Worm (Caenorhabditis elegans) whole organism, L4 larva: ENCODE measurements around the gene usp-46.

Experiments
- F10B5.3 ChIP-seq: sonication (generic microtip); optimal IDR thresholded peaks from 2 replicates; lab custom pipeline; 2016; ENCODE audit warnings: mild to moderate bottlenecking, missing genetic modification characterization, missing compliant biosample characterization
- F44E2.7 ChIP-seq: fragments of 200-800 bp; sonication (Bioruptor generic); IDR thresholded peaks from 2 replicates; pipeline ENCODE4 v2.1.2; 2022; ENCODE audit warnings: missing genetic modification characterization, missing compliant biosample characterization
- F49E8.2 ChIP-seq: sonication (generic microtip); optimal IDR thresholded peaks from 2 replicates; lab custom pipeline; 2016; ENCODE audit warnings: missing compliant biosample characterization, mild to moderate bottlenecking, missing genetic modification characterization, borderline replicate concordance
- R02D3.7 ChIP-seq: fragments of 150-350 bp; sonication (generic microtip); optimal IDR thresholded peaks from 3 replicates; lab custom pipeline; 2014; ENCODE audit warnings: missing biosample characterization, missing genetic modification characterization
- Y105C5A.15 ChIP-seq: fragments of 200-800 bp; sonication (Bioruptor generic); IDR thresholded peaks from 2 replicates; pipeline ENCODE4 v1.3.6; 2022; ENCODE audit warnings: missing genetic modification characterization, missing compliant biosample characterization
- Y48G9A.11 ChIP-seq: fragments of 200-800 bp; sonication (Bioruptor generic); IDR thresholded peaks from 2 replicates; pipeline ENCODE4 v1.3.6; 2022; ENCODE audit warnings: missing genetic modification reagents, missing genetic modification characterization, missing compliant biosample characterization
- Y75B8A.6 ChIP-seq: fragments of 200-800 bp; sonication (Bioruptor generic); IDR thresholded peaks from 2 replicates; pipeline ENCODE4 v1.3.6; 2022; ENCODE audit warnings: missing genetic modification reagents, missing genetic modification characterization, missing compliant biosample characterization
- ZK546.5 ChIP-seq, 2 experiments: sonication (generic microtip); optimal IDR thresholded peaks; 2 replicates each; lab custom pipeline; 2017; ENCODE audit warnings: missing biosample characterization in 2 of 2, missing genetic modification characterization in 2 of 2
- ama-1 ChIP-seq: fragments of 150-350 bp; optimal IDR thresholded peaks from 2 replicates; lab custom pipeline; 2014; ENCODE audit warnings: inconsistent platforms, mixed read lengths
- ceh-28 ChIP-seq: fragments of 150-350 bp; optimal IDR thresholded peaks from 2 replicates; lab custom pipeline; 2014; ENCODE audit warnings: missing biosample characterization, missing genetic modification reagents, missing genetic modification characterization
- ceh-32 ChIP-seq: sonication (generic microtip); optimal IDR thresholded peaks from 2 replicates; lab custom pipeline; 2016; ENCODE audit warnings: mild to moderate bottlenecking, missing genetic modification characterization, missing compliant biosample characterization; ENCODE audit not compliant: poor library complexity
- ceh-82 ChIP-seq: sonication (generic microtip); optimal IDR thresholded peaks from 2 replicates; lab custom pipeline; 2017; ENCODE audit warnings: missing biosample characterization, missing genetic modification characterization
- cey-2 ChIP-seq: sonication (generic microtip); optimal IDR thresholded peaks from 3 replicates; lab custom pipeline; 2017; ENCODE audit warnings: missing genetic modification characterization, mild to moderate bottlenecking, missing compliant biosample characterization, antibody characterized with exemption, borderline replicate concordance; ENCODE audit not compliant: insufficient read depth
- daf-12 ChIP-seq: fragments of 150-350 bp; optimal IDR thresholded peaks from 2 replicates; lab custom pipeline; 2014; ENCODE audit warnings: missing biosample characterization, missing genetic modification reagents, missing genetic modification characterization
- daf-19 ChIP-seq: fragments of 200-800 bp; sonication (Bioruptor generic); conservative IDR thresholded peaks from 2 replicates; pipeline ENCODE4 v1.3.6; 2022; ENCODE audit warnings: missing genetic modification characterization, missing compliant biosample characterization
- daf-8 ChIP-seq: fragments of 200-800 bp; sonication (Bioruptor generic); IDR thresholded peaks from 2 replicates; pipeline ENCODE4 v1.3.6; 2022; ENCODE audit warnings: missing genetic modification characterization, missing compliant biosample characterization
- dmd-9 ChIP-seq: fragments of 200-800 bp; sonication (Bioruptor generic); IDR thresholded peaks from 2 replicates; pipeline ENCODE4 v1.3.6; 2022; ENCODE audit warnings: missing genetic modification reagents, missing genetic modification characterization, missing compliant biosample characterization
- dve-1 ChIP-seq: sonication (generic microtip); optimal IDR thresholded peaks from 2 replicates; lab custom pipeline; 2017; ENCODE audit warnings: antibody characterized with exemption, mild to moderate bottlenecking, missing genetic modification characterization, missing compliant biosample characterization; ENCODE audit not compliant: insufficient read depth
- gei-8 ChIP-seq: fragments of 200-800 bp; sonication (Bioruptor generic); optimal IDR thresholded peaks from 2 replicates; lab custom pipeline; 2018; ENCODE audit warnings: mild to moderate bottlenecking, missing genetic modification characterization, missing compliant biosample characterization
- hif-1 ChIP-seq, 2 experiments: sonication (generic microtip); optimal IDR thresholded peaks; 2 replicates each; lab custom pipeline; 2016 to 2017; ENCODE audit warnings: missing compliant biosample characterization in 2 of 2, missing genetic modification characterization in 2 of 2, missing genetic modification reagents in 2 of 2, missing genotype in 2 of 2, mild to moderate bottlenecking in 1 of 2
- hlh-30 ChIP-seq: sonication (generic microtip); optimal IDR thresholded peaks from 2 replicates; lab custom pipeline; 2017; ENCODE audit warnings: antibody characterized with exemption, mild to moderate bottlenecking, missing genetic modification characterization, missing compliant biosample characterization; ENCODE audit not compliant: insufficient read depth
- lin-1 ChIP-seq: fragments of 200-800 bp; sonication (Bioruptor generic); IDR thresholded peaks from 2 replicates; pipeline ENCODE4 v1.3.6; 2022; ENCODE audit warnings: missing genetic modification reagents, missing genetic modification characterization, missing compliant biosample characterization
- lin-15B ChIP-seq: fragments of 150-350 bp; sonication (generic microtip); optimal IDR thresholded peaks from 3 replicates; lab custom pipeline; 2014; ENCODE audit warnings: missing biosample characterization, missing genetic modification characterization
- lin-38 ChIP-seq: fragments of 200-800 bp; sonication (Bioruptor generic); IDR thresholded peaks from 2 replicates; pipeline ENCODE4 v1.3.6; 2022; ENCODE audit warnings: missing genetic modification reagents, missing genetic modification characterization, missing compliant biosample characterization
- lin-39 ChIP-seq: fragments of 150-350 bp; optimal IDR thresholded peaks from 2 replicates; lab custom pipeline; 2014; ENCODE audit warnings: missing biosample characterization, missing genetic modification reagents, missing genetic modification characterization
- lir-3 ChIP-seq: sonication (generic microtip); optimal IDR thresholded peaks from 2 replicates; lab custom pipeline; 2016; ENCODE audit warnings: mild to moderate bottlenecking, missing genetic modification characterization, missing compliant biosample characterization
- madf-9 ChIP-seq: fragments of 200-800 bp; sonication (Bioruptor generic); conservative IDR thresholded peaks from 2 replicates; pipeline ENCODE4 v1.3.6; 2022; ENCODE audit warnings: missing genetic modification reagents, missing genetic modification characterization, missing compliant biosample characterization
- mdl-1 ChIP-seq, 2 experiments: fragments of 150-350 bp in 1 of 2; sonication (generic microtip) in 1 of 2; optimal IDR thresholded peaks; 2 replicates each; lab custom pipeline; 2014 to 2017; ENCODE audit warnings: missing biosample characterization in 2 of 2, missing genetic modification characterization in 2 of 2
- mes-2 ChIP-seq: sonication (generic microtip); optimal IDR thresholded peaks from 2 replicates; lab custom pipeline; 2016; ENCODE audit warnings: missing genotype, mild to moderate bottlenecking, missing genetic modification characterization, missing compliant biosample characterization; ENCODE audit not compliant: poor library complexity, severe bottlenecking
- nhr-102 ChIP-seq: sonication (generic microtip); optimal IDR thresholded peaks from 2 replicates; lab custom pipeline; 2016; ENCODE audit warnings: mild to moderate bottlenecking, missing genetic modification characterization, moderate library complexity, missing compliant biosample characterization
- nhr-111 ChIP-seq: fragments of 200-800 bp; sonication (Bioruptor generic); optimal IDR thresholded peaks from 2 replicates; lab custom pipeline; 2018; ENCODE audit warnings: mild to moderate bottlenecking, missing genetic modification characterization, missing compliant biosample characterization
- nhr-237 ChIP-seq: sonication (generic microtip); optimal IDR thresholded peaks from 2 replicates; lab custom pipeline; 2017; ENCODE audit warnings: missing biosample characterization, missing genetic modification characterization
- nhr-28 ChIP-seq: fragments of 150-350 bp; optimal IDR thresholded peaks from 2 replicates; lab custom pipeline; 2014; ENCODE audit warnings: missing biosample characterization, missing genetic modification characterization
- nhr-48 ChIP-seq: sonication (generic microtip); optimal IDR thresholded peaks from 2 replicates; lab custom pipeline; 2016; ENCODE audit warnings: mild to moderate bottlenecking, missing genetic modification characterization, missing compliant biosample characterization
- nhr-6 ChIP-seq: fragments of 150-350 bp; optimal IDR thresholded peaks from 2 replicates; lab custom pipeline; 2014; ENCODE audit warnings: missing biosample characterization, missing genetic modification characterization
- pha-4 ChIP-seq, 2 experiments: fragments of 150-350 bp in 1 of 2; fragments of 200-800 bp in 1 of 2; sonication (Bioruptor generic) in 1 of 2; IDR thresholded peaks in 1 of 2; optimal IDR thresholded peaks in 1 of 2; 2 replicates each; pipeline versions ENCODE4 v1.3.6 to Lab custom; 2014 to 2022; ENCODE audit warnings: missing genetic modification characterization in 2 of 2, missing genetic modification reagents in 2 of 2, missing biosample characterization in 1 of 2, missing compliant biosample characterization in 1 of 2
- pqm-1 ChIP-seq: sonication (generic microtip); optimal IDR thresholded peaks from 2 replicates; lab custom pipeline; 2017; ENCODE audit warnings: missing biosample characterization, missing genetic modification characterization
- saeg-2 ChIP-seq: fragments of 200-800 bp; sonication (Bioruptor generic); IDR thresholded peaks from 2 replicates; pipeline ENCODE4 v1.3.6; 2022; ENCODE audit warnings: missing genetic modification reagents, missing genetic modification characterization, missing compliant biosample characterization
- snpc-1.2 ChIP-seq: fragments of 200-800 bp; sonication (Bioruptor generic); IDR thresholded peaks from 2 replicates; pipeline ENCODE4 v1.3.6; 2022; ENCODE audit warnings: missing genetic modification reagents, missing genetic modification characterization, missing compliant biosample characterization
- spr-1 ChIP-seq: sonication (generic microtip); optimal IDR thresholded peaks from 2 replicates; lab custom pipeline; 2016; ENCODE audit warnings: mild to moderate bottlenecking, missing genetic modification characterization, missing compliant biosample characterization
- spr-3 ChIP-seq: fragments of 200-800 bp; sonication (Bioruptor generic); optimal IDR thresholded peaks from 2 replicates; lab custom pipeline; 2018; ENCODE audit warnings: mild to moderate bottlenecking, missing genetic modification characterization, missing compliant biosample characterization
- tra-1 ChIP-seq: fragments of 200-800 bp; sonication (Bioruptor generic); IDR thresholded peaks from 2 replicates; pipeline ENCODE4 v1.3.6; 2022; ENCODE audit warnings: missing genetic modification reagents, missing genetic modification characterization, missing compliant biosample characterization
- unc-130 ChIP-seq: sonication (generic microtip); optimal IDR thresholded peaks from 2 replicates; lab custom pipeline; 2016; ENCODE audit warnings: missing genetic modification reagents, missing genetic modification characterization, missing compliant biosample characterization
- unc-62 ChIP-seq, 3 experiments: fragments of 150-350 bp in 1 of 3; sonication (generic microtip); optimal IDR thresholded peaks in 2 of 3; peaks in 1 of 3; 1 replicate in 1 of 3; 2 replicates in 2 of 3; lab custom pipeline; 2014 to 2017; ENCODE audit warnings: missing biosample characterization in 3 of 3, missing genetic modification characterization in 3 of 3, missing genetic modification reagents in 3 of 3, missing genotype in 1 of 3
- vab-7 ChIP-seq: fragments of 200-800 bp; sonication (Bioruptor generic); IDR thresholded peaks from 2 replicates; pipeline ENCODE4 v1.3.6; 2022; ENCODE audit warnings: missing genetic modification reagents, missing genetic modification characterization, missing compliant biosample characterization
- zip-11 ChIP-seq: fragments of 200-800 bp; sonication (Bioruptor generic); IDR thresholded peaks from 2 replicates; pipeline ENCODE4 v1.3.6; 2022; ENCODE audit warnings: missing genetic modification characterization, missing compliant biosample characterization
- zip-2 ChIP-seq: fragments of 150-350 bp; optimal IDR thresholded peaks from 2 replicates; lab custom pipeline; 2014; ENCODE audit warnings: missing biosample characterization, missing genetic modification characterization
- ztf-11 ChIP-seq: fragments of 150-350 bp; optimal IDR thresholded peaks from 2 replicates; lab custom pipeline; 2014; ENCODE audit warnings: missing biosample characterization, missing genetic modification characterization

The usp-46 gene

DNA sequence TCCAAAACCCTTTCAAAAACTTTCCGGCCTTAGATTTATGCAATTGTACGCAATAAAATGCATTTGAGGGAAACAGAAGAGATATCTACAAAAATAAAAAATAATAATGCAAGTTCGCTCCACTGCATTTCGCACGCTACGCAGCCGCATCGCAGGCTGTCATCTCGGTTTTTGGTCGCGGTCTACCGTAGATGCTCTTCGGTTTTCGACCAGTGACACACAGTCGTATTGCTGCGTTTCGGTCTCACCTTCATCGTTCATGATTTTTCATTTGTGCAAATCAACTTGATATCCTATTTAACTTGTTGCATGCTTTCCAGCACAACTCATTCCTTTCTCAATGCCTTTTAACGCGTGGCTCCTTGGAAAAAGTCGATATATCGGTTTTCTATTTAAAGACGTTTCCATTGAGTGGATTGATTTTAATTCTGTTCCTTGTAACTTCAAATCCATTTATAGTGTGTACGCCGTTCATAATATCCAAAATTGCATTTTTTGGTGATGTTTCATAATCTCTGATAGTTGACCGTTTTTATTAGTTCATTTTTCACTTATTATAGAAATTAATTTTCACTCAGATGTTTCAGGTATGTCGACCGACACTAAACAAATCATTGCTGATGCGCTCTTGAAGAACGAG lies 4.4 kb downstream of the usp-46 start, which contains the start of gene vha-1 (continued):
- TF ChIP-seq Y48G9A.11 (no peak), gei-8 (GFP tag; lab: Kevin White, UChicago) (no peak), zip-2 (no peak), cey-2 (tag; lab: Kevin White, UChicago) (no peak), lir-3 (tag; lab: Kevin White, UChicago) (no peak), F44E2.7 (GFP tag; lab: Robert Waterston, UW) (no peak), lin-1 (GFP tag; lab: Robert Waterston, UW) (peak; percentile 80), ceh-32 (tag; lab: Kevin White, UChicago) (no peak), lin-39 (no peak), nhr-111 (GFP tag; lab: Kevin White, UChicago) (no peak), mdl-1 (tag; optimal IDR thresholded peaks at IDR 0.05; lab: Kevin White, UChicago) (peak; percentile 4 to 70), daf-8 (no peak), spr-1 (tag; lab: Kevin White, UChicago) (peak; percentile 64), pha-4 (GFP tag; IDR thresholded peaks at IDR 0.05; lab: Robert Waterston, UW) (peak; percentile 60; the same call in 1 of the 2 replicates), pha-4 (tag; optimal IDR thresholded peaks at IDR 0.05; lab: Kevin White, UChicago) (no peak), ceh-28 (tag; lab: Kevin White, UChicago) (no peak), unc-130 (peak; percentile 2), ceh-82 (tag; lab: Kevin White, UChicago) (no peak), mes-2 (tag; lab: Kevin White, UChicago) (peak; percentile 91), lin-15B (tag; lab: Kevin White, UChicago) (peak; percentile 40), spr-3 (GFP tag; lab: Kevin White, UChicago) (no peak), hif-1 (tag; optimal IDR thresholded peaks at IDR 0.05; lab: Kevin White, UChicago) (peak in 1 of 2 experiments; percentile 58), dve-1 (tag; lab: Kevin White, UChicago) (peak; percentile 94), nhr-28 (peak; percentile 92), tra-1 (GFP tag; lab: Robert Waterston, UW) (0 out of 2 replicates have a peak, but pooled peaks have one; percentile 46), R02D3.7 (tag; lab: Kevin White, UChicago) (no peak), nhr-48 (peak; percentile 40), pqm-1 (peak; percentile 75), saeg-2 (no peak), Y75B8A.6 (GFP tag; lab: Robert Waterston, UW) (no peak), madf-9 (GFP tag; lab: Robert Waterston, UW) (peak; percentile 69; the same call in 1 of the 2 replicates), hlh-30 (tag; lab: Kevin White, UChicago) (peak; percentile 70), daf-12 (tag; lab: Kevin White, UChicago) (no peak), F49E8.2 (tag; lab: Kevin White, UChicago) (no peak), unc-62 (GFP tag; optimal IDR thresholded peaks at IDR 0.05 in 1 of 2; lab: Kevin White, UChicago) (peak in 1 of 2 experiments; percentile 95), unc-62 (tag; optimal IDR thresholded peaks at IDR 0.05; lab: Kevin White, UChicago) (no peak), ama-1 (lab: Kevin White, UChicago) (peak; percentile 87), F10B5.3 (tag; lab: Kevin White, UChicago) (no peak), nhr-6 (tag; lab: Kevin White, UChicago) (peak; percentile 89), daf-19 (GFP tag; lab: Robert Waterston, UW) (no peak), zip-11 (GFP tag; lab: Robert Waterston, UW) (no peak), nhr-102 (tag; lab: Kevin White, UChicago) (peak; percentile 63), ztf-11 (tag; lab: Kevin White, UChicago) (no peak), snpc-1.2 (GFP tag; lab: Robert Waterston, UW) (no peak), dmd-9 (GFP tag; lab: Robert Waterston, UW) (no peak), nhr-237 (tag; lab: Kevin White, UChicago) (no peak), ZK546.5 (tag; optimal IDR thresholded peaks at IDR 0.05; lab: Kevin White, UChicago) (no peak), lin-38 (peak; percentile 97), vab-7 (no peak), Y105C5A.15 (no peak)
